Comparison of ENCODE assay signal across 5 fruit fly cellular contexts in genomic region chr3L:11091943-11092609, dm6.
TF ChIP-seq lines count a peak whose summit lies in the region.

No protein-coding gene starts in this region.

- no peak for TF ChIP-seq CTCF in whole organism, embryonic (GFP tag; optimal IDR thresholded peaks at IDR 0.05; lab: Kevin White, UChicago)

TF ChIP-seq in whole organism, adult, 20 proteins besides CTCF, POLR2A, EP300 and RAD21 (continues in another document):
- peak; percentile 90 for TF ChIP-seq Crg-1 (GFP tag; optimal IDR thresholded peaks at IDR 0.05; lab: Kevin White, UChicago)
- TF ChIP-seq Hr96 (GFP tag; optimal IDR thresholded peaks at IDR 0.05; lab: Kevin White, UChicago), result peak; percentile 81
- TF ChIP-seq Mnt (GFP tag; optimal IDR thresholded peaks at IDR 0.05; lab: Kevin White, UChicago), result peak; percentile 70
- TF ChIP-seq cic (GFP tag; optimal IDR thresholded peaks at IDR 0.05; lab: Kevin White, UChicago), result peak; percentile 82
- TF ChIP-seq cnc (optimal IDR thresholded peaks at IDR 0.05; lab: Kevin White, UChicago), result no peak
- TF ChIP-seq tj (GFP tag; optimal IDR thresholded peaks at IDR 0.05; lab: Kevin White, UChicago), result peak; percentile 51
- no peak for TF ChIP-seq bab1 (GFP tag; optimal IDR thresholded peaks at IDR 0.05; lab: Kevin White, UChicago)
- TF ChIP-seq pad (GFP tag; optimal IDR thresholded peaks at IDR 0.05; lab: Kevin White, UChicago), result peak; percentile 76
- peak; percentile 78 for TF ChIP-seq CG7101 (tag; optimal IDR thresholded peaks at IDR 0.05; lab: Kevin White, UChicago)
- peak; percentile 82 for TF ChIP-seq CG12768 (GFP tag; optimal IDR thresholded peaks at IDR 0.05; lab: Kevin White, UChicago)
- TF ChIP-seq CG1620 (GFP tag; optimal IDR thresholded peaks at IDR 0.05; lab: Kevin White, UChicago), result peak; percentile 79
- peak; percentile 56 for TF ChIP-seq CG7045 (GFP tag; optimal IDR thresholded peaks at IDR 0.05; lab: Kevin White, UChicago)
- peak; percentile 7 for TF ChIP-seq ovo (GFP tag; optimal IDR thresholded peaks at IDR 0.05; lab: Kevin White, UChicago)
- peak; percentile 63 for TF ChIP-seq CG11617 (GFP tag; optimal IDR thresholded peaks at IDR 0.05; lab: Kevin White, UChicago)
- TF ChIP-seq CG33017 (tag; optimal IDR thresholded peaks at IDR 0.05; lab: Kevin White, UChicago), result peak; percentile 50
- peak; percentile 24 for TF ChIP-seq CG5204 (GFP tag; optimal IDR thresholded peaks at IDR 0.05; lab: Kevin White, UChicago)
- peak; percentile 53 for TF ChIP-seq Clk (GFP tag; optimal IDR thresholded peaks at IDR 0.05; lab: Kevin White, UChicago)
- TF ChIP-seq toe (GFP tag; optimal IDR thresholded peaks at IDR 0.05; lab: Kevin White, UChicago), result peak; percentile 75

TF ChIP-seq in whole organism, embryonic, 481 proteins besides CTCF, POLR2A, EP300 and RAD21 (continues in another document):
- no peak for TF ChIP-seq slp2 (GFP tag; optimal IDR thresholded peaks at IDR 0.05; lab: Kevin White, UChicago)
- TF ChIP-seq pros (GFP tag; optimal IDR thresholded peaks at IDR 0.05; lab: Kevin White, UChicago), result no peak
- TF ChIP-seq CG31224 (GFP tag; IDR thresholded peaks at IDR 0.05; lab: Robert Waterston, UW), result no peak
- no peak for TF ChIP-seq CG12104 (GFP tag; optimal IDR thresholded peaks at IDR 0.05; lab: Kevin White, UChicago)
- no peak for TF ChIP-seq dmrt99B (tag; optimal IDR thresholded peaks at IDR 0.05; lab: Kevin White, UChicago)
- TF ChIP-seq croc (GFP tag; conservative IDR thresholded peaks at IDR 0.05; lab: Robert Waterston, UW), result no peak
- TF ChIP-seq ara (GFP tag; IDR thresholded peaks at IDR 0.05; lab: Robert Waterston, UW), result peak; percentile 52
- peak; percentile 27 for TF ChIP-seq nmo (GFP tag; optimal IDR thresholded peaks at IDR 0.05; lab: Kevin White, UChicago)
- no peak for TF ChIP-seq CG10959 (GFP tag; IDR thresholded peaks at IDR 0.05; lab: Robert Waterston, UW)
- TF ChIP-seq cwo (GFP tag; optimal IDR thresholded peaks at IDR 0.05; lab: Kevin White, UChicago), result peak; percentile 54
- no peak for TF ChIP-seq NK7.1 (GFP tag; optimal IDR thresholded peaks at IDR 0.05; lab: Kevin White, UChicago)
- peak; percentile 22 for TF ChIP-seq CG33557 (GFP tag; optimal IDR thresholded peaks at IDR 0.05; lab: Kevin White, UChicago)
- peak; percentile 64 for TF ChIP-seq maf-S (GFP tag; optimal IDR thresholded peaks at IDR 0.05; lab: Kevin White, UChicago)
- peak in 1 of 2 experiments; percentile 33 for TF ChIP-seq insv (GFP tag; optimal IDR thresholded peaks at IDR 0.05; lab: Kevin White, UChicago)
- TF ChIP-seq CG10321 (GFP tag; IDR thresholded peaks at IDR 0.05; lab: Robert Waterston, UW), result no peak
- TF ChIP-seq sima (GFP tag; optimal IDR thresholded peaks at IDR 0.05; lab: Kevin White, UChicago), result peak; percentile 25
- peak; percentile 43 for TF ChIP-seq kay (GFP tag; optimal IDR thresholded peaks at IDR 0.05; lab: Kevin White, UChicago)
- peak; percentile 63 for TF ChIP-seq caup (GFP tag; optimal IDR thresholded peaks at IDR 0.05; lab: Kevin White, UChicago; ENCODE audit: severe bottlenecking)
- no peak for TF ChIP-seq Hr3 (GFP tag; optimal IDR thresholded peaks at IDR 0.05; lab: Kevin White, UChicago)

TF ChIP-seq in whole organism, prepupa, 60 proteins besides CTCF, POLR2A, EP300 and RAD21 (continues in another document):
- peak; percentile 74 for TF ChIP-seq esn (GFP tag; optimal IDR thresholded peaks at IDR 0.05; lab: Kevin White, UChicago)
- peak; percentile 51 for TF ChIP-seq CG6808 (GFP tag; optimal IDR thresholded peaks at IDR 0.05; lab: Kevin White, UChicago)
- peak; percentile 9 for TF ChIP-seq Lpt (GFP tag; optimal IDR thresholded peaks at IDR 0.05; lab: Kevin White, UChicago)
- TF ChIP-seq Smox (GFP tag; optimal IDR thresholded peaks at IDR 0.05; lab: Kevin White, UChicago), result peak; percentile 59
- 0 out of 2 replicates have a peak, but pooled peaks have one; percentile 28 for TF ChIP-seq CG15336 (GFP tag; IDR thresholded peaks at IDR 0.05; lab: Robert Waterston, UW)
- peak; percentile 45 for TF ChIP-seq net (GFP tag; optimal IDR thresholded peaks at IDR 0.05; lab: Kevin White, UChicago)
- 0 out of 2 replicates have a peak, but pooled peaks have one; percentile 9 for TF ChIP-seq CG11294 (GFP tag; IDR thresholded peaks at IDR 0.05; lab: Robert Waterston, UW)
- TF ChIP-seq topi (GFP tag; optimal IDR thresholded peaks at IDR 0.05; lab: Kevin White, UChicago), result peak; percentile 76
- TF ChIP-seq ss (GFP tag; optimal IDR thresholded peaks at IDR 0.05; lab: Kevin White, UChicago), result peak; percentile 21 to 52
- TF ChIP-seq acj6 (GFP tag; optimal IDR thresholded peaks at IDR 0.05; lab: Kevin White, UChicago), result peak; percentile 57
- TF ChIP-seq Sox15 (GFP tag; optimal IDR thresholded peaks at IDR 0.05; lab: Kevin White, UChicago), result peak; percentile 14
- TF ChIP-seq CG6163 (GFP tag; IDR thresholded peaks at IDR 0.05; lab: Robert Waterston, UW), result peak; percentile 72
- TF ChIP-seq Blimp-1 (GFP tag; optimal IDR thresholded peaks at IDR 0.05; lab: Kevin White, UChicago), result peak; percentile 15
- TF ChIP-seq CG8119 (GFP tag; IDR thresholded peaks at IDR 0.05; lab: Robert Waterston, UW), result peak; percentile 39; the same call in 1 of the 3 replicates
- peak; percentile 56 for TF ChIP-seq Sox102F (GFP tag; optimal IDR thresholded peaks at IDR 0.05; lab: Kevin White, UChicago)
- no peak for TF ChIP-seq CG6276 (GFP tag; optimal IDR thresholded peaks at IDR 0.05; lab: Kevin White, UChicago)
- no peak for TF ChIP-seq fd59A (GFP tag; optimal IDR thresholded peaks at IDR 0.05; lab: Kevin White, UChicago)
- peak; percentile 7 to 28 for TF ChIP-seq salr (GFP tag; optimal IDR thresholded peaks at IDR 0.05; lab: Kevin White, UChicago)

TF ChIP-seq in whole organism, pupa, 21 proteins besides CTCF, POLR2A, EP300 and RAD21:
- TF ChIP-seq CG17806 (tag; optimal IDR thresholded peaks at IDR 0.05; lab: Kevin White, UChicago), result no peak
- TF ChIP-seq CG4496 (GFP tag; IDR thresholded peaks at IDR 0.05; lab: Robert Waterston, UW), result peak; percentile 50
- no peak for TF ChIP-seq D1 (tag; optimal IDR thresholded peaks at IDR 0.05; lab: Kevin White, UChicago)
- peak; percentile 4 for TF ChIP-seq CG8301 (tag; optimal IDR thresholded peaks at IDR 0.05; lab: Kevin White, UChicago)
- TF ChIP-seq gl (tag; optimal IDR thresholded peaks at IDR 0.05; lab: Kevin White, UChicago), result no peak
- TF ChIP-seq CG32121 (GFP tag; IDR thresholded peaks at IDR 0.05; lab: Robert Waterston, UW), result peak; percentile 57; the same call in 1 of the 2 replicates
- peak; percentile 36 for TF ChIP-seq Pif1A (GFP tag; optimal IDR thresholded peaks at IDR 0.05; lab: Kevin White, UChicago)
- TF ChIP-seq CG12605 (GFP tag; IDR thresholded peaks at IDR 0.05; lab: Robert Waterston, UW), result 0 out of 2 replicates have a peak, but pooled peaks have one; percentile 21
- peak; percentile 33 for TF ChIP-seq CG14655 (GFP tag; optimal IDR thresholded peaks at IDR 0.05; lab: Kevin White, UChicago)
- no peak for TF ChIP-seq CG10348 (GFP tag; IDR thresholded peaks at IDR 0.05; lab: Robert Waterston, UW)
- peak; percentile 34 for TF ChIP-seq CG13204 (GFP tag; optimal IDR thresholded peaks at IDR 0.05; lab: Kevin White, UChicago)
- peak; percentile 52; the same call in 1 of the 3 replicates for TF ChIP-seq fd96Ca (GFP tag; IDR thresholded peaks at IDR 0.05; lab: Robert Waterston, UW)
- no peak for TF ChIP-seq rn (GFP tag; IDR thresholded peaks at IDR 0.05; lab: Robert Waterston, UW)
- TF ChIP-seq CG9948 (tag; optimal IDR thresholded peaks at IDR 0.05; lab: Kevin White, UChicago), result no peak
- TF ChIP-seq Ets98B (GFP tag; IDR thresholded peaks at IDR 0.05; lab: Robert Waterston, UW), result peak; percentile 49
- peak; percentile 23 for TF ChIP-seq CG15710 (tag; optimal IDR thresholded peaks at IDR 0.05; lab: Kevin White, UChicago)
- no peak for TF ChIP-seq EcR (GFP tag; optimal IDR thresholded peaks at IDR 0.05; lab: Kevin White, UChicago)
- TF ChIP-seq CG34367 (tag; optimal IDR thresholded peaks at IDR 0.05; lab: Kevin White, UChicago), result no peak
- TF ChIP-seq CG8159 (tag; optimal IDR thresholded peaks at IDR 0.05; lab: Kevin White, UChicago), result peak; percentile 25
- peak; percentile 50 for TF ChIP-seq Pif1B (GFP tag; optimal IDR thresholded peaks at IDR 0.05; lab: Kevin White, UChicago)
- TF ChIP-seq Snoo (tag; optimal IDR thresholded peaks at IDR 0.05; lab: Kevin White, UChicago), result peak; percentile 60

TF ChIP-seq in whole organism, wandering third instar larva, 38 proteins besides CTCF, POLR2A, EP300 and RAD21 (continues in another document):
- TF ChIP-seq CrebA (GFP tag; optimal IDR thresholded peaks at IDR 0.05; lab: Kevin White, UChicago; ENCODE audit: borderline replicate concordance) (no peak), usp (GFP tag; optimal IDR thresholded peaks at IDR 0.05; lab: Kevin White, UChicago) (no peak), foxo (GFP tag; optimal IDR thresholded peaks at IDR 0.05; lab: Kevin White, UChicago) (peak in 1 of 2 experiments; percentile 88), Dif (GFP tag; optimal IDR thresholded peaks at IDR 0.05; lab: Kevin White, UChicago; ENCODE audit: partially characterized antibody) (peak; percentile 39), fru (GFP tag; optimal IDR thresholded peaks at IDR 0.05; lab: Kevin White, UChicago) (peak; percentile 73), pan (optimal IDR thresholded peaks at IDR 0.05; lab: Kevin White, UChicago) (no peak), Sp1 (GFP tag; optimal IDR thresholded peaks at IDR 0.05; lab: Kevin White, UChicago) (peak; percentile 43), Dfd (GFP tag; optimal IDR thresholded peaks at IDR 0.05; lab: Kevin White, UChicago) (no peak), HLH106 (tag; optimal IDR thresholded peaks at IDR 0.05; lab: Kevin White, UChicago) (peak; percentile 44), Myc (optimal IDR thresholded peaks at IDR 0.05; lab: Kevin White, UChicago) (no peak), Jra (GFP tag; optimal IDR thresholded peaks at IDR 0.05; lab: Kevin White, UChicago) (peak; percentile 78), sv (GFP tag; optimal IDR thresholded peaks at IDR 0.05; lab: Kevin White, UChicago) (peak; percentile 14), h (GFP tag; optimal IDR thresholded peaks at IDR 0.05; lab: Kevin White, UChicago) (peak; percentile 89), Rel (GFP tag; optimal IDR thresholded peaks at IDR 0.05; lab: Kevin White, UChicago) (no peak), Rel (tag; optimal IDR thresholded peaks at IDR 0.05; lab: Kevin White, UChicago) (peak; percentile 57), tai (GFP tag; optimal IDR thresholded peaks at IDR 0.05; lab: Kevin White, UChicago) (peak; percentile 85), Hr83 (GFP tag; optimal IDR thresholded peaks at IDR 0.05; lab: Kevin White, UChicago; ENCODE audit: poor library complexity, severe bottlenecking) (peak; percentile 83), jim (GFP tag; optimal IDR thresholded peaks at IDR 0.05; lab: Kevin White, UChicago) (peak; percentile 66), CG9705 (GFP tag; optimal IDR thresholded peaks at IDR 0.05; lab: Kevin White, UChicago) (peak; percentile 31), GATAd (GFP tag; optimal IDR thresholded peaks at IDR 0.05; lab: Kevin White, UChicago) (no peak), CG32264 (GFP tag; optimal IDR thresholded peaks at IDR 0.05; lab: Kevin White, UChicago) (peak; percentile 58), dmrt93B (GFP tag; optimal IDR thresholded peaks at IDR 0.05; lab: Kevin White, UChicago) (peak; percentile 3), Hnf4 (GFP tag; optimal IDR thresholded peaks at IDR 0.05; lab: Kevin White, UChicago) (peak; percentile 86)
